Worm (Caenorhabditis elegans) whole organism, L4 larva: Measurements from ENCODE around the gene catp-4.
A peak's percentile ranks its signal among the peaks of the same experiment; 100 is the strongest.

ENCODE experiments used
- F37D6.2 ChIP-seq: sonication (generic microtip); optimal IDR thresholded peaks from 2 replicates; lab custom pipeline; 2016; ENCODE audit warnings: mild to moderate bottlenecking, missing genetic modification characterization, missing compliant biosample characterization
- ZK337.2 ChIP-seq: fragments of 200-800 bp; sonication (Bioruptor generic); IDR thresholded peaks from 2 replicates; pipeline ENCODE4 v1.3.6; 2022; ENCODE audit warnings: missing genetic modification reagents, missing genetic modification characterization, missing compliant biosample characterization
- aha-1 ChIP-seq: fragments of 150-350 bp; peaks from one replicate; lab custom pipeline; 2014; ENCODE audit warnings: missing biosample characterization, missing genetic modification characterization
- cey-2 ChIP-seq: sonication (generic microtip); optimal IDR thresholded peaks from 3 replicates; lab custom pipeline; 2017; ENCODE audit warnings: missing genetic modification characterization, mild to moderate bottlenecking, missing compliant biosample characterization, antibody characterized with exemption, borderline replicate concordance; ENCODE audit not compliant: insufficient read depth
- daf-12 ChIP-seq: fragments of 150-350 bp; optimal IDR thresholded peaks from 2 replicates; lab custom pipeline; 2014; ENCODE audit warnings: missing biosample characterization, missing genetic modification reagents, missing genetic modification characterization
- daf-19 ChIP-seq: fragments of 200-800 bp; sonication (Bioruptor generic); conservative IDR thresholded peaks from 2 replicates; pipeline ENCODE4 v1.3.6; 2022; ENCODE audit warnings: missing genetic modification characterization, missing compliant biosample characterization
- dmd-9 ChIP-seq: fragments of 200-800 bp; sonication (Bioruptor generic); IDR thresholded peaks from 2 replicates; pipeline ENCODE4 v1.3.6; 2022; ENCODE audit warnings: missing genetic modification reagents, missing genetic modification characterization, missing compliant biosample characterization
- dpl-1 ChIP-seq: fragments of 150-350 bp; optimal IDR thresholded peaks from 2 replicates; lab custom pipeline; 2014; ENCODE audit warnings: missing biosample characterization, missing genetic modification reagents, missing genetic modification characterization
- duxl-1 ChIP-seq: sonication (generic microtip); optimal IDR thresholded peaks from 2 replicates; lab custom pipeline; 2016; ENCODE audit warnings: mild to moderate bottlenecking, missing genetic modification characterization, moderate library complexity, missing compliant biosample characterization; ENCODE audit not compliant: poor library complexity
- gei-8 ChIP-seq: fragments of 200-800 bp; sonication (Bioruptor generic); optimal IDR thresholded peaks from 2 replicates; lab custom pipeline; 2018; ENCODE audit warnings: mild to moderate bottlenecking, missing genetic modification characterization, missing compliant biosample characterization
- hif-1 ChIP-seq, 2 experiments: sonication (generic microtip); optimal IDR thresholded peaks; 2 replicates each; lab custom pipeline; 2016 to 2017; ENCODE audit warnings: missing compliant biosample characterization in 2 of 2, missing genetic modification characterization in 2 of 2, missing genetic modification reagents in 2 of 2, missing genotype in 2 of 2, mild to moderate bottlenecking in 1 of 2
- hlh-11 ChIP-seq: fragments of 200-800 bp; sonication (Bioruptor generic); optimal IDR thresholded peaks from 2 replicates; lab custom pipeline; 2018; ENCODE audit warnings: mild to moderate bottlenecking, missing genetic modification characterization, missing compliant biosample characterization
- hlh-30 ChIP-seq: sonication (generic microtip); optimal IDR thresholded peaks from 2 replicates; lab custom pipeline; 2017; ENCODE audit warnings: antibody characterized with exemption, mild to moderate bottlenecking, missing genetic modification characterization, missing compliant biosample characterization; ENCODE audit not compliant: insufficient read depth
- hmg-1.1 ChIP-seq: fragments of 200-800 bp; sonication (Bioruptor generic); IDR thresholded peaks from 2 replicates; pipeline ENCODE4 v1.3.6; 2022; ENCODE audit warnings: missing genetic modification reagents, missing genetic modification characterization, missing compliant biosample characterization
- lim-7 ChIP-seq: fragments of 200-800 bp; sonication (Bioruptor generic); IDR thresholded peaks from 2 replicates; pipeline ENCODE4 v1.3.6; 2022; ENCODE audit warnings: missing genetic modification characterization, missing compliant biosample characterization
- lin-13 ChIP-seq: fragments of 150-350 bp; optimal IDR thresholded peaks from 2 replicates; lab custom pipeline; 2014; ENCODE audit warnings: missing biosample characterization, missing genetic modification reagents, missing genetic modification characterization
- lin-38 ChIP-seq: fragments of 200-800 bp; sonication (Bioruptor generic); IDR thresholded peaks from 2 replicates; pipeline ENCODE4 v1.3.6; 2022; ENCODE audit warnings: missing genetic modification reagents, missing genetic modification characterization, missing compliant biosample characterization
- lin-39 ChIP-seq: fragments of 150-350 bp; optimal IDR thresholded peaks from 2 replicates; lab custom pipeline; 2014; ENCODE audit warnings: missing biosample characterization, missing genetic modification reagents, missing genetic modification characterization
- lsy-2 ChIP-seq, 2 experiments: fragments of 150-350 bp in 1 of 2; sonication (generic microtip) in 1 of 2; optimal IDR thresholded peaks; 2 replicates each; lab custom pipeline; 2014 to 2017; ENCODE audit warnings: missing biosample characterization in 2 of 2, missing genetic modification characterization in 2 of 2
- madf-5 ChIP-seq, 2 experiments: fragments of 200-800 bp; sonication (Bioruptor generic); IDR thresholded peaks; 2 replicates each; pipeline ENCODE4 v1.3.6; 2022; ENCODE audit warnings: missing compliant biosample characterization in 2 of 2, missing genetic modification characterization in 2 of 2
- mep-1 ChIP-seq: fragments of 150-350 bp; sonication (generic microtip); optimal IDR thresholded peaks from 3 replicates; lab custom pipeline; 2014; ENCODE audit warnings: missing biosample characterization, missing genetic modification characterization
- mes-2 ChIP-seq: sonication (generic microtip); optimal IDR thresholded peaks from 2 replicates; lab custom pipeline; 2016; ENCODE audit warnings: missing genotype, mild to moderate bottlenecking, missing genetic modification characterization, missing compliant biosample characterization; ENCODE audit not compliant: poor library complexity, severe bottlenecking
- nhr-10 ChIP-seq: fragments of 150-350 bp; optimal IDR thresholded peaks from 2 replicates; lab custom pipeline; 2014; ENCODE audit warnings: missing biosample characterization, missing genetic modification characterization
- nhr-237 ChIP-seq: sonication (generic microtip); optimal IDR thresholded peaks from 2 replicates; lab custom pipeline; 2017; ENCODE audit warnings: missing biosample characterization, missing genetic modification characterization
- nhr-25 ChIP-seq: sonication (generic microtip); optimal IDR thresholded peaks from 2 replicates; lab custom pipeline; 2017; ENCODE audit warnings: missing genetic modification characterization, mild to moderate bottlenecking, missing compliant biosample characterization, antibody characterized with exemption, moderate library complexity, borderline replicate concordance; ENCODE audit not compliant: insufficient read depth
- nhr-41 ChIP-seq: fragments of 200-800 bp; sonication (Bioruptor generic); IDR thresholded peaks from 2 replicates; pipeline ENCODE4 v1.3.6; 2022; ENCODE audit warnings: missing genetic modification reagents, missing genetic modification characterization, missing compliant biosample characterization
- nhr-42 ChIP-seq: fragments of 200-800 bp; sonication (Bioruptor generic); IDR thresholded peaks from 2 replicates; pipeline ENCODE4 v1.3.6; 2022; ENCODE audit warnings: missing genetic modification characterization, missing compliant biosample characterization
- nhr-6 ChIP-seq: fragments of 150-350 bp; optimal IDR thresholded peaks from 2 replicates; lab custom pipeline; 2014; ENCODE audit warnings: missing biosample characterization, missing genetic modification characterization
- nhr-77 ChIP-seq: fragments of 150-350 bp; optimal IDR thresholded peaks from 2 replicates; lab custom pipeline; 2014; ENCODE audit warnings: missing biosample characterization, missing genetic modification characterization
- php-3 ChIP-seq: fragments of 200-800 bp; sonication (Bioruptor generic); IDR thresholded peaks from 2 replicates; pipeline ENCODE4 v1.3.6; 2022; ENCODE audit warnings: missing genetic modification reagents, missing genetic modification characterization, missing compliant biosample characterization
- rbr-2 ChIP-seq: sonication (generic microtip); optimal IDR thresholded peaks from 2 replicates; lab custom pipeline; 2016; ENCODE audit warnings: missing genotype, missing genetic modification characterization, missing compliant biosample characterization
- saeg-2 ChIP-seq: fragments of 200-800 bp; sonication (Bioruptor generic); IDR thresholded peaks from 2 replicates; pipeline ENCODE4 v1.3.6; 2022; ENCODE audit warnings: missing genetic modification reagents, missing genetic modification characterization, missing compliant biosample characterization
- set-16 ChIP-seq: fragments of 200-800 bp; sonication (Bioruptor generic); IDR thresholded peaks from 2 replicates; pipeline ENCODE4 v1.3.6; 2022; ENCODE audit warnings: missing genetic modification reagents, missing genetic modification characterization, missing compliant biosample characterization
- snpc-1.2 ChIP-seq: fragments of 200-800 bp; sonication (Bioruptor generic); IDR thresholded peaks from 2 replicates; pipeline ENCODE4 v1.3.6; 2022; ENCODE audit warnings: missing genetic modification reagents, missing genetic modification characterization, missing compliant biosample characterization
- spr-1 ChIP-seq: sonication (generic microtip); optimal IDR thresholded peaks from 2 replicates; lab custom pipeline; 2016; ENCODE audit warnings: mild to moderate bottlenecking, missing genetic modification characterization, missing compliant biosample characterization
- spr-3 ChIP-seq: fragments of 200-800 bp; sonication (Bioruptor generic); optimal IDR thresholded peaks from 2 replicates; lab custom pipeline; 2018; ENCODE audit warnings: mild to moderate bottlenecking, missing genetic modification characterization, missing compliant biosample characterization
- tag-97 ChIP-seq: fragments of 200-800 bp; sonication (Bioruptor generic); IDR thresholded peaks from 2 replicates; pipeline ENCODE4 v1.3.6; 2022; ENCODE audit warnings: missing genetic modification characterization, missing compliant biosample characterization
- unc-130 ChIP-seq: sonication (generic microtip); optimal IDR thresholded peaks from 2 replicates; lab custom pipeline; 2016; ENCODE audit warnings: missing genetic modification reagents, missing genetic modification characterization, missing compliant biosample characterization
- zag-1 ChIP-seq: fragments of 150-350 bp; optimal IDR thresholded peaks from 2 replicates; lab custom pipeline; 2014; ENCODE audit warnings: missing biosample characterization, missing genetic modification characterization
- zfp-2 ChIP-seq: sonication (generic microtip); optimal IDR thresholded peaks from 2 replicates; lab custom pipeline; 2016; ENCODE audit warnings: mild to moderate bottlenecking, missing genetic modification characterization, missing compliant biosample characterization
- zip-11 ChIP-seq: fragments of 200-800 bp; sonication (Bioruptor generic); IDR thresholded peaks from 2 replicates; pipeline ENCODE4 v1.3.6; 2022; ENCODE audit warnings: missing genetic modification characterization, missing compliant biosample characterization

catp-4 gene

ce11 chrII:14561549-14562115 lies 31.7 kb upstream of the catp-4 start, which contains the start of gene mog-4 (continued):
- TF ChIP-seq dmd-9 (GFP tag; lab: Robert Waterston, UW) (peak; percentile 100), hlh-30 (tag; lab: Kevin White, UChicago) (peak; percentile 71), aha-1 (tag; lab: Kevin White, UChicago) (peak; percentile 84), rbr-2 (tag; lab: Kevin White, UChicago) (peak; percentile 98), lin-38 (peak; percentile 98), zfp-2 (tag; lab: Kevin White, UChicago) (peak; percentile 87), nhr-41 (GFP tag; lab: Robert Waterston, UW) (peak; percentile 98), nhr-237 (tag; lab: Kevin White, UChicago) (peak; percentile 54), duxl-1 (tag; lab: Kevin White, UChicago) (peak; percentile 92), gei-8 (GFP tag; lab: Kevin White, UChicago) (peak; percentile 41)

ce11 chrII:14563766-14564370 lies 29.5 kb upstream of the catp-4 start:
- TF ChIP-seq unc-130 (GFP tag; lab: Kevin White, UChicago) (peak; percentile 12), hmg-1.1 (GFP tag; lab: Robert Waterston, UW) (0 out of 2 replicates have a peak, but pooled peaks have one; percentile 44), madf-5 (GFP tag; IDR thresholded peaks at IDR 0.05; lab: Robert Waterston, UW) (peak in 1 of 2 experiments; percentile 43; a peak in 1 of 4 replicates), mes-2 (peak; percentile 71), lin-38 (peak; percentile 48), lsy-2 (tag; optimal IDR thresholded peaks at IDR 0.05; lab: Kevin White, UChicago) (peak; percentile 15 to 94), ZK337.2 (GFP tag; lab: Robert Waterston, UW) (peak; percentile 69; the same call in 1 of the 2 replicates), nhr-77 (tag; lab: Kevin White, UChicago) (peak; percentile 32), hif-1 (tag; optimal IDR thresholded peaks at IDR 0.05; lab: Kevin White, UChicago) (peak in 1 of 2 experiments; percentile 32)

ce11 chrII:14567811-14568210 lies 25.6 kb upstream of the catp-4 start:
- TF ChIP-seq zag-1 (tag; lab: Kevin White, UChicago) (no peak), aha-1 (tag; lab: Kevin White, UChicago) (peak; percentile 68)

- TF ChIP-seq zfp-2 (tag; lab: Kevin White, UChicago), result no peak
- no peak for TF ChIP-seq hlh-30 (tag; lab: Kevin White, UChicago)
- TF ChIP-seq hmg-1.1 (GFP tag; lab: Robert Waterston, UW), result peak; percentile 43; the same call in 1 of the 2 replicates
- TF ChIP-seq F37D6.2 (tag; lab: Kevin White, UChicago), result peak; percentile 7
- no peak for TF ChIP-seq mep-1 (tag; lab: Kevin White, UChicago)
- peak; percentile 84 for TF ChIP-seq set-16 (GFP tag; lab: Robert Waterston, UW)
- TF ChIP-seq lin-13 (GFP tag; lab: Kevin White, UChicago), result no peak
- no peak for TF ChIP-seq saeg-2 (GFP tag; lab: Robert Waterston, UW)
- TF ChIP-seq ZK337.2 (GFP tag; lab: Robert Waterston, UW), result no peak
- TF ChIP-seq lin-39, result no peak
- TF ChIP-seq dpl-1 (GFP tag; lab: Kevin White, UChicago), result no peak
- no peak for TF ChIP-seq dmd-9 (GFP tag; lab: Robert Waterston, UW)
- TF ChIP-seq tag-97 (GFP tag; lab: Robert Waterston, UW), result no peak
- no peak for TF ChIP-seq nhr-10 (tag; lab: Kevin White, UChicago)
- TF ChIP-seq nhr-6 (tag; lab: Kevin White, UChicago), result no peak
- TF ChIP-seq spr-3 (GFP tag; lab: Kevin White, UChicago), result no peak
- TF ChIP-seq spr-1 (tag; lab: Kevin White, UChicago), result no peak
- TF ChIP-seq lsy-2 (tag; optimal IDR thresholded peaks at IDR 0.05; lab: Kevin White, UChicago), result peak in 1 of 2 experiments; percentile 10
- no peak for TF ChIP-seq snpc-1.2
- peak; percentile 40 for TF ChIP-seq rbr-2 (tag; lab: Kevin White, UChicago)
- no peak for TF ChIP-seq zip-11 (GFP tag; lab: Robert Waterston, UW)
- TF ChIP-seq lim-7 (GFP tag; lab: Robert Waterston, UW), result no peak
- TF ChIP-seq cey-2 (tag; lab: Kevin White, UChicago), result no peak
- TF ChIP-seq daf-12, result no peak
- TF ChIP-seq nhr-77 (tag; lab: Kevin White, UChicago), result no peak
- TF ChIP-seq nhr-42 (GFP tag; lab: Robert Waterston, UW), result no peak
- no peak for TF ChIP-seq nhr-237 (tag; lab: Kevin White, UChicago)
- TF ChIP-seq hlh-11 (tag; lab: Kevin White, UChicago), result no peak
- TF ChIP-seq php-3 (GFP tag; lab: Robert Waterston, UW), result no peak
- no peak for TF ChIP-seq nhr-41 (GFP tag; lab: Robert Waterston, UW)
- TF ChIP-seq nhr-25 (tag; lab: Kevin White, UChicago), result no peak
- TF ChIP-seq daf-19 (GFP tag; lab: Robert Waterston, UW), result no peak
These were observed 24.1 kb upstream of the catp-4 start for ce11 chrII:14569322-14569721.
